Fruit fly (Drosophila melanogaster) whole organism, embryonic: ENCODE data around the gene Smox.

Source experiments
- CG10431 ChIP-seq: fragments of 200-800 bp; sonication (Bioruptor generic); optimal IDR thresholded peaks from 3 replicates; lab custom pipeline; 2018; ENCODE audit warnings: missing biosample characterization, mild to moderate bottlenecking, missing genetic modification characterization
- CG33213 ChIP-seq: fragments of 200-800 bp; sonication (Bioruptor generic); optimal IDR thresholded peaks from 3 replicates; lab custom pipeline; 2016; ENCODE audit warnings: missing biosample characterization, missing genetic modification characterization
- CG3995 ChIP-seq: fragments of 200-800 bp; sonication (Bioruptor generic); optimal IDR thresholded peaks from 3 replicates; lab custom pipeline; 2016; ENCODE audit warnings: missing biosample characterization, missing genetic modification characterization
- dimm ChIP-seq: fragments of 200-800 bp; sonication (Bioruptor generic); IDR thresholded peaks from 2 replicates; pipeline ENCODE4 v1.3.6; 2022; ENCODE audit warnings: missing biosample characterization, missing genetic modification characterization
- otp ChIP-seq: fragments of 200-800 bp; sonication (Bioruptor generic); IDR thresholded peaks from 3 replicates; pipeline ENCODE4, ENCODE4 v1.3.6; 2022; ENCODE audit warnings: missing biosample characterization, missing genetic modification characterization
- pum ChIP-seq: fragments of 200-800 bp; sonication (Bioruptor generic); optimal IDR thresholded peaks from 2 replicates; lab custom pipeline; 2016; ENCODE audit warnings: missing biosample characterization, missing genetic modification characterization

DNA sequence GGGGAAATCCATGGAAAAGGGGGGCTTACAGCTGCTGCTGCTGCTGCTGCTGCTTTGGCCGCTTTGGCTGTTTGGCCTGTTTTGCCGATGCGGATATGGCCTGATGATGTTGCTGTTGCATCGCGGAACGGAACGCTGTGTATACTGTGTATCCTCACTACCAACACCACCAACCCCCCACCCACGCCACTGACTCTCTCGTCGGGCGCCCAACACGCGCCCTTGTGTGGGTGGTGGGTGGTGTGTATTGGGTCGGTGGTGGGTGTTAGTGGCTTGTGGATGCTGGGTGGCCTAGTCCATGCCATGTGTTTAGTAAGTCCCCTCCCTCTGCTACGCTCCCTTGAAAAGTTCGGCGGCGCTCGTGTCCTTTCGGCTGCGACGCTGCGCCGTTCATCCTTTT, 35.7 kb upstream of the Smox start:
- no peak for TF ChIP-seq otp (GFP tag; lab: Robert Waterston, UW)
- TF ChIP-seq CG3995 (GFP tag; lab: Kevin White, UChicago) = no peak
- no peak for TF ChIP-seq CG33213
- no peak for TF ChIP-seq CG10431 (GFP tag; lab: Kevin White, UChicago)
- TF ChIP-seq dimm = no peak
- no peak for TF ChIP-seq pum (GFP tag; lab: Kevin White, UChicago)
